Worm (Caenorhabditis elegans) whole organism, early embryonic: ENCODE results near the gene F38B6.4.

ENCODE experiments used
- B0310.2 ChIP-seq: sonication (generic microtip); optimal IDR thresholded peaks from 2 replicates; lab custom pipeline; 2016; ENCODE audit warnings: mild to moderate bottlenecking, missing genetic modification characterization, missing compliant biosample characterization
- ceh-13 ChIP-seq: fragments of 200-800 bp; sonication (Bioruptor generic); optimal IDR thresholded peaks from 2 replicates; lab custom pipeline; 2018; ENCODE audit warnings: mild to moderate bottlenecking, missing genetic modification characterization, missing compliant biosample characterization
- flt-1 ChIP-seq: fragments of 200-800 bp; sonication (Bioruptor generic); IDR thresholded peaks from 2 replicates; pipeline ENCODE4 v1.3.6; 2022; ENCODE audit warnings: missing genetic modification characterization, missing compliant biosample characterization

ce11 chrX:6654139-6654538 lies 20.5 kb upstream of the F38B6.4 start:
- TF ChIP-seq B0310.2 (tag; lab: Kevin White, UChicago) = no peak
- TF ChIP-seq flt-1 = no peak
- TF ChIP-seq ceh-13 (GFP tag; lab: Kevin White, UChicago) = no peak
